ENCODE assay signal across 1 fruit fly cellular context in genomic region chr3L:16870723-16871137, dm6.
TF ChIP-seq lines count a peak whose summit lies in the region.

No protein-coding gene starts in this region.

TF ChIP-seq in whole organism, embryonic, 481 proteins besides CTCF, POLR2A, EP300 and RAD21 (continued from another document):
- peak; percentile 43 for TF ChIP-seq CG10267 (tag; optimal IDR thresholded peaks at IDR 0.05; lab: Kevin White, UChicago)
- TF ChIP-seq Meics (GFP tag; optimal IDR thresholded peaks at IDR 0.05; lab: Kevin White, UChicago): peak; percentile 30
- peak; percentile 19 for TF ChIP-seq CG15269 (tag; optimal IDR thresholded peaks at IDR 0.05; lab: Kevin White, UChicago)
- no peak for TF ChIP-seq CG7745 (tag; optimal IDR thresholded peaks at IDR 0.05; lab: Kevin White, UChicago)
- TF ChIP-seq Ssrp (tag; optimal IDR thresholded peaks at IDR 0.05; lab: Kevin White, UChicago): peak; percentile 11
- peak; percentile 28; the same call in 1 of the 3 replicates for TF ChIP-seq dysf (GFP tag; IDR thresholded peaks at IDR 0.05; lab: Robert Waterston, UW)
- TF ChIP-seq br (optimal IDR thresholded peaks at IDR 0.05; lab: Kevin White, UChicago): no peak
- TF ChIP-seq org-1 (GFP tag; optimal IDR thresholded peaks at IDR 0.05; lab: Kevin White, UChicago): peak; percentile 31
- peak; percentile 43 for TF ChIP-seq CG30403 (GFP tag; optimal IDR thresholded peaks at IDR 0.05; lab: Kevin White, UChicago)
- no peak for TF ChIP-seq CG3838 (GFP tag; optimal IDR thresholded peaks at IDR 0.05; lab: Kevin White, UChicago)
- peak; percentile 15 for TF ChIP-seq Fer1 (GFP tag; optimal IDR thresholded peaks at IDR 0.05; lab: Kevin White, UChicago)
- no peak for TF ChIP-seq CG31224 (GFP tag; IDR thresholded peaks at IDR 0.05; lab: Robert Waterston, UW)
- TF ChIP-seq CG11695 (GFP tag; IDR thresholded peaks at IDR 0.05; lab: Robert Waterston, UW): 0 out of 3 replicates have a peak, but pooled peaks have one; percentile 22
- no peak for TF ChIP-seq D (optimal IDR thresholded peaks at IDR 0.05; lab: Kevin White, UChicago)
- peak; percentile 35 for TF ChIP-seq D (GFP tag; optimal IDR thresholded peaks at IDR 0.05; lab: Kevin White, UChicago)
- TF ChIP-seq tap (tag; optimal IDR thresholded peaks at IDR 0.05; lab: Kevin White, UChicago): peak; percentile 5
- TF ChIP-seq CG14710 (tag; optimal IDR thresholded peaks at IDR 0.05; lab: Kevin White, UChicago): peak; percentile 16
- TF ChIP-seq Eip74EF (GFP tag; optimal IDR thresholded peaks at IDR 0.05; lab: Kevin White, UChicago): peak in 1 of 2 experiments; percentile 44
- TF ChIP-seq Camta (GFP tag; optimal IDR thresholded peaks at IDR 0.05; lab: Kevin White, UChicago): no peak
